Worm (Caenorhabditis elegans): Measurements from ENCODE around the gene fbxb-105.

DNA sequence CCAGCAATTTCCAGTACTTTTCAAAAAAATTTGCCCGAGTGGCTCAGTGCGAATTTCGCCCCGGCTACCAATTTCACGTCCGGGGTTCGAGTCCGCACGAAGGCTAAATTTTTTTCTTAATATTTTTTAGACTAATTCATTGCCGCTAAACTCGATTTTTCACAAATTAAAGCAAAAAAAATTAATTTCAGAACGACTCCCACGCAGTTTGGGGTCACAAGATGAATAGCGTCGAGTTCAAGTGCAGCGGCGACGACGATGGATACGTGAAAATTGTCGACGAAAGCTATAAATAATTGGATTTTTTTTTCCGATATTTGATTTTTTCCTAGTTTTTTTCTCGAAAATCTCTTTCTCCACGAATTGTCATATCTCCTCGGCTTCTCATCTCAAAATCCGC, 19.4 kb downstream of the fbxb-105 start:
- TF ChIP-seq ztf-6 (GFP tag; IDR thresholded peaks at IDR 0.05) (no peak), nfya-1 (tag; optimal IDR thresholded peaks at IDR 0.05; ENCODE audit: borderline replicate concordance, insufficient read depth) (no peak), tlf-1 (GFP tag; optimal IDR thresholded peaks at IDR 0.05) (no peak), ceh-79 (tag; optimal IDR thresholded peaks at IDR 0.05) (no peak), cebp-1 (GFP tag; IDR thresholded peaks at IDR 0.05) (no peak), cebp-1 (tag; optimal IDR thresholded peaks at IDR 0.05) (no peak), C17E4.6 (GFP tag; IDR thresholded peaks at IDR 0.05) (no peak), snpc-4 (GFP tag; optimal IDR thresholded peaks at IDR 0.05) (no peak), snpc-4 (tag; optimal IDR thresholded peaks at IDR 0.05) (no peak), Y53F4B.3 (GFP tag; IDR thresholded peaks at IDR 0.05) (no peak), unc-62 (GFP tag; optimal IDR thresholded peaks at IDR 0.05) (no peak), lir-1 (GFP tag; conservative IDR thresholded peaks at IDR 0.05) (no peak), dpl-1 (GFP tag; optimal IDR thresholded peaks at IDR 0.05) (no peak), F22D6.2 (tag; optimal IDR thresholded peaks at IDR 0.05) (no peak), sea-2 (GFP tag; IDR thresholded peaks at IDR 0.05) (no peak), mel-28 (tag; optimal IDR thresholded peaks at IDR 0.05; ENCODE audit: borderline replicate concordance) (no peak)
